Fruit fly (Drosophila melanogaster): ENCODE data around the gene CG11964.

CG11964 gene

DNA sequence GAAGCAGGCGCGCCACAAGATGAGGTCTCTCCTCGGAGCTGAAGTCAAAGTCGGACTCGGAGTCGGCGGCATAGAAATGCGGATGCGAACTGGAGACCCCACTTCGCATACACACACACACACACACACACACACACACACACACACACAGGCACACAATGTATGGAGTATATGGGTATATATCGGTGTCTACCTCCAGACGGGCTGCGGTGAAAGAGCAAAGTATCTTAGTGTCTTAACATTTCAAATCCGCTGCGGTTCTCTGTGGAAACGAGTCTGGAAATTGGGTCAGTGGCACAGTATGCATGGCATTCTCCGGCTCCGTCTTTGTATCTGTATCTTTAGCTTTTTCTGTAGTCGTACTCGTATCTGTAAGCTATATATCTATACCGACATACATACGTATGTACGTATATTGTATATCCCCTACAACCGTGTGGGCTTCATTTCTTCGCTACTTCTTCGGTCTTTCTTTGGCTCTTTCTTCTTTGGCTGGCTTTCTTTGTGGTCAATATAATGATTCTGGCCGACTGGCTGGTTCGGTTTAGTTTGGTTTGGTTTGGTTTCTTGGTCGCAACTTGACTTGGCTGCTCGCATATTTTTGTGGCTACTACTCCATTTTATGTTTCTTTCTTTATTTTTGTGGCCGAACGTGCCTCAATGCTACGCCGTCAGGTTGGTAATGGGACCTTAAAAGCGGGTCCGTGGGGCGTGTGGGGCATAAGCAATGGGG lies 4.7 kb upstream of the CG11964 start (continued):
- no peak for TF ChIP-seq gcm (GFP tag; optimal IDR thresholded peaks at IDR 0.05)
- TF ChIP-seq ase (GFP tag; IDR thresholded peaks at IDR 0.05): no peak
- TF ChIP-seq CG12155 (GFP tag; optimal IDR thresholded peaks at IDR 0.05): no peak
- no peak for TF ChIP-seq fd64A (GFP tag; optimal IDR thresholded peaks at IDR 0.05)
- TF ChIP-seq CG6765 (GFP tag; optimal IDR thresholded peaks at IDR 0.05): no peak
- peak; percentile 66 for TF ChIP-seq sd (tag; optimal IDR thresholded peaks at IDR 0.05)
- no peak for TF ChIP-seq CG6683 (GFP tag; optimal IDR thresholded peaks at IDR 0.05)
- TF ChIP-seq CG9609 (GFP tag; optimal IDR thresholded peaks at IDR 0.05): no peak
- peak; percentile 86 for TF ChIP-seq pros (GFP tag; optimal IDR thresholded peaks at IDR 0.05)
- no peak for TF ChIP-seq peb (GFP tag; IDR thresholded peaks at IDR 0.05)
- no peak for TF ChIP-seq CG4730 (GFP tag; IDR thresholded peaks at IDR 0.05)
- no peak for TF ChIP-seq pan (optimal IDR thresholded peaks at IDR 0.05)
- TF ChIP-seq pan (GFP tag; optimal IDR thresholded peaks at IDR 0.05 in 1 of 2, IDR thresholded peaks at IDR 0.05 in 1 of 2): no peak
- no peak for TF ChIP-seq Myb (GFP tag; optimal IDR thresholded peaks at IDR 0.05)
- TF ChIP-seq mirr (GFP tag; optimal IDR thresholded peaks at IDR 0.05): no peak
- TF ChIP-seq grau (tag; optimal IDR thresholded peaks at IDR 0.05): no peak
- no peak for TF ChIP-seq CTCF (GFP tag; optimal IDR thresholded peaks at IDR 0.05)

dm6 chr3R:8948855-8949254 lies 4.0 kb upstream of the CG11964 start:
- TF ChIP-seq trem (tag; optimal IDR thresholded peaks at IDR 0.05): peak; percentile 8
- TF ChIP-seq chif (GFP tag; optimal IDR thresholded peaks at IDR 0.05): no peak
- no peak for TF ChIP-seq br (optimal IDR thresholded peaks at IDR 0.05)
- TF ChIP-seq CG2120 (GFP tag; optimal IDR thresholded peaks at IDR 0.05): no peak
- no peak for TF ChIP-seq bcd (GFP tag; optimal IDR thresholded peaks at IDR 0.05)
- no peak for TF ChIP-seq CG15696 (tag; optimal IDR thresholded peaks at IDR 0.05)
- no peak for TF ChIP-seq kni (GFP tag; optimal IDR thresholded peaks at IDR 0.05)
- no peak for TF ChIP-seq hkb (optimal IDR thresholded peaks at IDR 0.05)
- TF ChIP-seq hkb (GFP tag; IDR thresholded peaks at IDR 0.05): no peak
- TF ChIP-seq CG2712 (tag; optimal IDR thresholded peaks at IDR 0.05): peak; percentile 21
- TF ChIP-seq CG11695 (GFP tag; IDR thresholded peaks at IDR 0.05): no peak
- TF ChIP-seq CG6854 (GFP tag; optimal IDR thresholded peaks at IDR 0.05): no peak
- peak; percentile 22 for TF ChIP-seq gem (tag; optimal IDR thresholded peaks at IDR 0.05)
- no peak for TF ChIP-seq run (tag; optimal IDR thresholded peaks at IDR 0.05)
- no peak for TF ChIP-seq en (GFP tag; optimal IDR thresholded peaks at IDR 0.05)
- no peak for TF ChIP-seq CG7271 (tag; optimal IDR thresholded peaks at IDR 0.05)
- peak; percentile 6 for TF ChIP-seq phol (tag; optimal IDR thresholded peaks at IDR 0.05)
- TF ChIP-seq grau (tag; optimal IDR thresholded peaks at IDR 0.05): no peak
- peak; percentile 17; the same call in 1 of the 2 replicates for TF ChIP-seq Xrp1 (GFP tag; IDR thresholded peaks at IDR 0.05)
- TF ChIP-seq Dbx (GFP tag; IDR thresholded peaks at IDR 0.05): no peak
- no peak for TF ChIP-seq ftz-f1 (GFP tag; optimal IDR thresholded peaks at IDR 0.05)
- TF ChIP-seq Bteb2 (GFP tag; optimal IDR thresholded peaks at IDR 0.05): no peak
- TF ChIP-seq CG3163 (GFP tag; optimal IDR thresholded peaks at IDR 0.05): no peak
- no peak for TF ChIP-seq Bgb (GFP tag; IDR thresholded peaks at IDR 0.05; ENCODE audit: partially characterized antibody)
- peak in 1 of 3 experiments; percentile 4 for TF ChIP-seq lola (GFP tag; optimal IDR thresholded peaks at IDR 0.05)
- no peak for TF ChIP-seq CG8765 (GFP tag; IDR thresholded peaks at IDR 0.05)
- TF ChIP-seq lilli (GFP tag; optimal IDR thresholded peaks at IDR 0.05): no peak
- peak; percentile 31 for TF ChIP-seq Blimp-1 (GFP tag; optimal IDR thresholded peaks at IDR 0.05)
- no peak for TF ChIP-seq CG18476 (GFP tag; optimal IDR thresholded peaks at IDR 0.05)
- peak; percentile 26 for TF ChIP-seq CG10979 (tag; optimal IDR thresholded peaks at IDR 0.05)
- TF ChIP-seq Xbp1 (GFP tag; optimal IDR thresholded peaks at IDR 0.05): no peak
- TF ChIP-seq Hsf (GFP tag; optimal IDR thresholded peaks at IDR 0.05): no peak
- TF ChIP-seq CG2875 (GFP tag; optimal IDR thresholded peaks at IDR 0.05): no peak
- no peak for TF ChIP-seq fd3F (GFP tag; optimal IDR thresholded peaks at IDR 0.05)
- TF ChIP-seq seq (GFP tag; IDR thresholded peaks at IDR 0.05): no peak

Measured in whole organism, embryonic.